Fruit fly (Drosophila melanogaster) whole organism, pupa: ENCODE results near the gene Sodh1.

ENCODE experiments used
- CG10348 ChIP-seq: fragments of 200-800 bp; sonication (Bioruptor generic); IDR thresholded peaks from 2 replicates; pipeline ENCODE4 v1.3.6; 2022; ENCODE audit warnings: missing biosample characterization, missing genetic modification characterization
- CG13204 ChIP-seq: fragments of 200-800 bp; sonication (Bioruptor generic); optimal IDR thresholded peaks from 2 replicates; lab custom pipeline; 2018; ENCODE audit warnings: missing biosample characterization, mild to moderate bottlenecking, missing genetic modification characterization, moderate library complexity
- CG14655 ChIP-seq: fragments of 200-800 bp; sonication (Bioruptor generic); optimal IDR thresholded peaks from 3 replicates; lab custom pipeline; 2017; ENCODE audit warnings: mild to moderate bottlenecking, missing biosample characterization, missing genetic modification reagents, missing genetic modification characterization
- CG8159 ChIP-seq: fragments of 200-800 bp; sonication (Bioruptor generic); optimal IDR thresholded peaks from 3 replicates; lab custom pipeline; 2018; ENCODE audit warnings: missing biosample characterization, mild to moderate bottlenecking, missing genetic modification characterization, moderate library complexity
- CG8301 ChIP-seq: fragments of 200-800 bp; sonication (Bioruptor generic); optimal IDR thresholded peaks from 2 replicates; lab custom pipeline; 2018; ENCODE audit warnings: missing biosample characterization, mild to moderate bottlenecking, missing genetic modification characterization
- CG9948 ChIP-seq: fragments of 200-800 bp; sonication (Bioruptor generic); optimal IDR thresholded peaks from 2 replicates; lab custom pipeline; 2018; ENCODE audit warnings: missing biosample characterization, mild to moderate bottlenecking, missing genetic modification characterization, moderate library complexity
- EcR ChIP-seq: fragments of 200-800 bp; sonication (Bioruptor generic); optimal IDR thresholded peaks from 3 replicates; lab custom pipeline; 2019; ENCODE audit warnings: missing biosample characterization, missing genetic modification characterization, mild to moderate bottlenecking, moderate library complexity, missing genetic modification reagents
- Ets98B ChIP-seq: fragments of 200-800 bp; sonication (Bioruptor generic); IDR thresholded peaks from 2 replicates; pipeline ENCODE4 v1.3.6; 2022; ENCODE audit warnings: missing biosample characterization, missing genetic modification characterization
- Pif1B ChIP-seq: fragments of 200-800 bp; sonication (Bioruptor generic); optimal IDR thresholded peaks from 3 replicates; lab custom pipeline; 2016; ENCODE audit warnings: missing biosample characterization, missing genetic modification characterization
- Snoo ChIP-seq: fragments of 200-800 bp; sonication (Bioruptor generic); optimal IDR thresholded peaks from 3 replicates; lab custom pipeline; 2017; ENCODE audit warnings: missing biosample characterization, mild to moderate bottlenecking, missing genetic modification characterization, inconsistent platforms
- fd96Ca ChIP-seq: fragments of 200-800 bp; sonication (Bioruptor generic); IDR thresholded peaks from 3 replicates; pipeline ENCODE4 v1.3.6; 2022; ENCODE audit warnings: missing biosample characterization, missing genetic modification characterization
- rn ChIP-seq: fragments of 200-800 bp; sonication (Bioruptor generic); IDR thresholded peaks from 2 replicates; pipeline ENCODE4 v1.3.6; 2022; ENCODE audit warnings: missing biosample characterization, missing genetic modification characterization

DNA sequence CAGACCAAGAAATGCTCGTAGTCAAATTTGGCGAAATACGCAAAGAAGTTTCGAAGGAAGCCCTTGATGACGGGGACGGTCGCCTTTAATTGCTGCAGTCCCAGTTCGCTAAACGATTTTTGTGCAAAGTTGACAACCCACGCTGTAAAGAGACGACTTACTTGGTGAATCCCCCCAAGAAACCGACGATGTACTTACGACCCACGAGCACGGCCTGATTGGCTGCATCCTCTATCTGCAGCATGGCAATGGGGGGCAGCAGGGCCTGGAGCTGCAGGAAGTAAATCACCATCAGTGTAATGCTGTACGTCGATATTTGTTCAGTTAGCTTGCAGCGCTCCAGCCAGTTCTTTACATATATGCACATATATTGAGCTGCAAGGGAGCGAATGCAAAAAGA is 31.6 kb downstream of the Sodh1 start:
- TF ChIP-seq Pif1B (GFP tag; lab: Kevin White, UChicago) (no peak), CG14655 (no peak), fd96Ca (GFP tag; lab: Robert Waterston, UW) (no peak), CG9948 (no peak), CG10348 (GFP tag; lab: Robert Waterston, UW) (no peak), CG8159 (no peak), rn (GFP tag; lab: Robert Waterston, UW) (no peak), Ets98B (no peak), CG13204 (GFP tag; lab: Kevin White, UChicago) (no peak), EcR (GFP tag; lab: Kevin White, UChicago) (no peak), Snoo (tag; lab: Kevin White, UChicago) (no peak), CG8301 (tag; lab: Kevin White, UChicago) (no peak)
